Worm (Caenorhabditis elegans) whole organism, L3 larva: ENCODE data around the gene T04A11.1.

ENCODE experiments used
- R02D3.7 ChIP-seq: fragments of 150-350 bp; optimal IDR thresholded peaks from 2 replicates; lab custom pipeline; 2014; ENCODE audit warnings: missing biosample characterization, missing genetic modification characterization
- aly-2 ChIP-seq: fragments of 150-350 bp; optimal IDR thresholded peaks from 2 replicates; lab custom pipeline; 2014; ENCODE audit warnings: missing biosample characterization, missing genetic modification characterization
- ama-1 ChIP-seq: fragments of 150-350 bp; optimal IDR thresholded peaks from 2 replicates; lab custom pipeline; 2018
- ceh-16 ChIP-seq: sonication (generic microtip); optimal IDR thresholded peaks from 2 replicates; lab custom pipeline; 2017; ENCODE audit warnings: missing biosample characterization, missing genetic modification characterization
- ceh-28 ChIP-seq: fragments of 150-350 bp; optimal IDR thresholded peaks from 2 replicates; lab custom pipeline; 2014; ENCODE audit warnings: missing biosample characterization, missing genetic modification reagents, missing genetic modification characterization
- ceh-82 ChIP-seq: fragments of 150-350 bp; optimal IDR thresholded peaks from 2 replicates; lab custom pipeline; 2014; ENCODE audit warnings: missing biosample characterization, missing genetic modification characterization
- daf-12 ChIP-seq: fragments of 150-350 bp; optimal IDR thresholded peaks from 2 replicates; lab custom pipeline; 2014; ENCODE audit warnings: missing biosample characterization, missing genetic modification reagents, missing genetic modification characterization
- egl-5 ChIP-seq: fragments of 150-350 bp; optimal IDR thresholded peaks from 2 replicates; lab custom pipeline; 2017; ENCODE audit warnings: missing biosample characterization, missing genetic modification reagents, missing genetic modification characterization, inconsistent platforms
- elt-1 ChIP-seq: fragments of 150-350 bp; optimal IDR thresholded peaks from 2 replicates; lab custom pipeline; 2014; ENCODE audit warnings: missing biosample characterization, missing genetic modification characterization
- elt-2 ChIP-seq: sonication (generic microtip); optimal IDR thresholded peaks from 2 replicates; lab custom pipeline; 2016; ENCODE audit warnings: missing genetic modification reagents, mild to moderate bottlenecking, missing genetic modification characterization, missing compliant biosample characterization
- elt-3 ChIP-seq, 3 experiments: fragments of 150-350 bp in 1 of 3; sonication (generic microtip) in 2 of 3; optimal IDR thresholded peaks; 2 replicates in 2 of 3; 4 replicates in 1 of 3; lab custom pipeline; 2014 to 2017; ENCODE audit warnings: missing biosample characterization in 3 of 3, missing genetic modification characterization in 3 of 3
- fos-1 ChIP-seq: fragments of 150-350 bp; optimal IDR thresholded peaks from 2 replicates; lab custom pipeline; 2014; ENCODE audit warnings: missing biosample characterization, missing genetic modification characterization
- hmg-11 ChIP-seq: sonication (generic microtip); optimal IDR thresholded peaks from 2 replicates; lab custom pipeline; 2016; ENCODE audit warnings: missing genetic modification characterization, missing compliant biosample characterization
- jun-1 ChIP-seq: fragments of 150-350 bp; optimal IDR thresholded peaks from 2 replicates; lab custom pipeline; 2014; ENCODE audit warnings: missing biosample characterization, missing genetic modification reagents, missing genetic modification characterization
- lin-15B ChIP-seq: fragments of 150-350 bp; optimal IDR thresholded peaks from 2 replicates; lab custom pipeline; 2014; ENCODE audit warnings: missing biosample characterization, missing genetic modification characterization
- lsy-12 ChIP-seq: sonication (generic microtip); optimal IDR thresholded peaks from 2 replicates; lab custom pipeline; 2016; ENCODE audit warnings: mild to moderate bottlenecking, missing genetic modification characterization, missing compliant biosample characterization
- mdl-1 ChIP-seq: fragments of 150-350 bp; optimal IDR thresholded peaks from 2 replicates; lab custom pipeline; 2014; ENCODE audit warnings: missing biosample characterization, missing genetic modification characterization
- mml-1 ChIP-seq: fragments of 150-350 bp; sonication (generic microtip); optimal IDR thresholded peaks from 3 replicates; lab custom pipeline; 2014; ENCODE audit warnings: missing biosample characterization, missing genetic modification characterization
- nhr-11 ChIP-seq: fragments of 150-350 bp; optimal IDR thresholded peaks from 2 replicates; lab custom pipeline; 2014; ENCODE audit warnings: missing biosample characterization, missing genetic modification characterization
- nhr-12 ChIP-seq: fragments of 150-350 bp; optimal IDR thresholded peaks from 2 replicates; lab custom pipeline; 2014; ENCODE audit warnings: missing biosample characterization, missing genetic modification characterization
- nhr-23 ChIP-seq: fragments of 150-350 bp; optimal IDR thresholded peaks from 2 replicates; lab custom pipeline; 2014; ENCODE audit warnings: missing biosample characterization, missing genetic modification reagents, missing genetic modification characterization
- nhr-237 ChIP-seq: fragments of 150-350 bp; optimal IDR thresholded peaks from 2 replicates; lab custom pipeline; 2014; ENCODE audit warnings: missing biosample characterization, missing genetic modification characterization
- nhr-25 ChIP-seq: sonication (generic microtip); optimal IDR thresholded peaks from 2 replicates; lab custom pipeline; 2017; ENCODE audit warnings: missing biosample characterization, missing genetic modification characterization
- nhr-28 ChIP-seq: fragments of 150-350 bp; optimal IDR thresholded peaks from 2 replicates; lab custom pipeline; 2014; ENCODE audit warnings: missing biosample characterization, missing genetic modification characterization
- nhr-67 ChIP-seq: fragments of 150-350 bp; optimal IDR thresholded peaks from 2 replicates; lab custom pipeline; 2014; ENCODE audit warnings: missing biosample characterization, missing genetic modification characterization
- nhr-76 ChIP-seq: fragments of 150-350 bp; sonication (generic microtip); optimal IDR thresholded peaks from 5 replicates; lab custom pipeline; 2014; ENCODE audit warnings: missing biosample characterization, missing genetic modification characterization
- nhr-77 ChIP-seq: fragments of 150-350 bp; optimal IDR thresholded peaks from 2 replicates; lab custom pipeline; 2014; ENCODE audit warnings: missing biosample characterization, missing genetic modification characterization
- pha-4 ChIP-seq: fragments of 150-350 bp; optimal IDR thresholded peaks from 2 replicates; lab custom pipeline; 2014; ENCODE audit warnings: missing biosample characterization, missing genetic modification reagents, missing genetic modification characterization
- sea-2 ChIP-seq: fragments of 150-350 bp; sonication (generic microtip); optimal IDR thresholded peaks from 4 replicates; lab custom pipeline; 2014; ENCODE audit warnings: missing biosample characterization, missing genetic modification reagents, missing genetic modification characterization
- skn-1 ChIP-seq: fragments of 150-350 bp; optimal IDR thresholded peaks from 2 replicates; lab custom pipeline; 2014; ENCODE audit warnings: missing biosample characterization, missing genetic modification characterization
- snpc-4 ChIP-seq: fragments of 150-350 bp; optimal IDR thresholded peaks from 2 replicates; lab custom pipeline; 2014; ENCODE audit warnings: missing biosample characterization, missing genetic modification characterization
- tbx-2 ChIP-seq: sonication (generic microtip); optimal IDR thresholded peaks from 2 replicates; lab custom pipeline; 2016; ENCODE audit warnings: mild to moderate bottlenecking, missing genetic modification characterization, missing compliant biosample characterization
- unc-62 ChIP-seq: fragments of 150-350 bp; sonication (generic microtip); optimal IDR thresholded peaks from 4 replicates; lab custom pipeline; 2014; ENCODE audit warnings: missing biosample characterization, missing genetic modification reagents, missing genetic modification characterization
- zag-1 ChIP-seq: fragments of 150-350 bp; optimal IDR thresholded peaks from 2 replicates; lab custom pipeline; 2014; ENCODE audit warnings: missing biosample characterization, missing genetic modification characterization
- ztf-11 ChIP-seq: fragments of 150-350 bp; optimal IDR thresholded peaks from 2 replicates; lab custom pipeline; 2014; ENCODE audit warnings: missing biosample characterization, missing genetic modification characterization
- ztf-4 ChIP-seq: fragments of 150-350 bp; optimal IDR thresholded peaks from 2 replicates; lab custom pipeline; 2014; ENCODE audit warnings: missing biosample characterization, missing genetic modification characterization

The T04A11.1 gene

DNA sequence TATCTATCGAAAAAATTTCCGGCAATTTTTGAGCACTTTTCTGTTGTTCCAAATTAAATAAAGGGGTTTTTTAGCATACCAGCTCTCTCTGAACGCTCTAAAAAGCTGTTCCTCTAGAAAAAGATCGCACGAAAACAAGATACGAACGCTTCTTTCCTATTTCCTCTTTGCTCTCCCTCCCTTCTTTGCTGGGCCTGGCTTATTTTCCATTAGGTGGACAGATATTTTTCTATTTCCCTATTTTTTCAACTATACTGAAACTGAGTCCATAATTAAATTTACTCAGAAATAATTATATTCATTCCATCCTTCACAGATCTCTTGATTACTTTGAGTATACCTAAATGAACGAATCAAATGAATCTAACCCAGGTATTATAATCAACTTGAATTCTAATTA lies 25.1 kb upstream of the T04A11.1 start, which contains the start of gene sru-18:
sru-18 (plus strand) TSS at position 301 of the 400 bp plus-strand sequence.
- TF ChIP-seq nhr-11 (tag; lab: Kevin White, UChicago), result no peak

DNA sequence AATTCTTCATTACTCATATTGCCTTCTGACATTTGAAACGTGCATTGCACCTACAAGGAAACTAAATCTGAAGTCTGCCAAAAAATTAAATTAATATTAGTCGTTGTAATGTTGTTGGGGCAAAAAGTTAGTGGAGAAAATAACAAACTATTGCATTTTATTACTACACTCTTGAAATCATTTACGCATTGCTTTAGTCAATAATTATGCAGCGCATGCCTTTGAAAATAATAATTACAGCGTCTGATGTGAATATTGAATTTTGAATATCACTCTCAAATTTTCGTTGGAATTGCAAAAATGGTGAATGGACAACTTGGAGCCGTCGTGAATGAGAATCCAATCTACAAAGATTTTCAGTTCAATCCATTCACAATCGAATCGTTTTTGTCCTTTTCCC lies 21.4 kb upstream of the T04A11.1 start, which contains the start of gene sru-19:
sru-19 (plus strand) TSS at position 301 of the 400 bp plus-strand sequence.
- TF ChIP-seq nhr-77 (tag; lab: Kevin White, UChicago), result no peak
- no peak for TF ChIP-seq ama-1 (lab: Kevin White, UChicago)
- no peak for TF ChIP-seq daf-12 (tag; lab: Kevin White, UChicago)
- no peak for TF ChIP-seq nhr-25 (tag; lab: Kevin White, UChicago)
- no peak for TF ChIP-seq elt-2 (tag; lab: Kevin White, UChicago)
- TF ChIP-seq mml-1 (tag; lab: Kevin White, UChicago), result no peak
- no peak for TF ChIP-seq elt-3 (tag; optimal IDR thresholded peaks at IDR 0.05; lab: Kevin White, UChicago)
- TF ChIP-seq ceh-82 (tag; lab: Kevin White, UChicago), result no peak
- TF ChIP-seq, all 47 proteins: peak for 0

DNA sequence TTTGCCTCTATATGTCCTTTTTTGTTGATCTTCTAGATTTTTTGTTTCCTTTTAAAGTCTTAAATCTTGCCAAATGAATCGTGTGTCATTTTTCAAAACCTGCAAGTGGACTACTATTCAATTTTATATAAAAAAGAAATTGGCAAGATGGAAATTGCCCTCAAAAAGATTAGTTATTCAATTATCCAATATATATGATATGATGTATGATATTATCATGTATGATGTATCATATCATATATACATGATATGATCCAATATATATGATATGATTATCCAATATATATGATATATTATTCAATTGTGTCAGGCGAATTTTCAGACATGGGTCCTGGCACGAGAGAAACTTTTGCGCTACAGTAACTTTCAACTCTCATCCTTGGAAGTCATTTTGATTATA lies 18.4 kb upstream of the T04A11.1 start, which contains the start of gene sru-20:
sru-20 (plus strand) TSS at position 301 of the 400 bp plus-strand sequence.
- TF ChIP-seq jun-1 (tag; lab: Kevin White, UChicago), result no peak
- TF ChIP-seq R02D3.7 (tag; lab: Kevin White, UChicago), result no peak
- TF ChIP-seq elt-1, result no peak
- no peak for TF ChIP-seq nhr-12 (tag; lab: Kevin White, UChicago)
- TF ChIP-seq elt-3 (tag; optimal IDR thresholded peaks at IDR 0.05; lab: Kevin White, UChicago), result no peak
- TF ChIP-seq aly-2 (tag; lab: Kevin White, UChicago), result no peak
- TF ChIP-seq pha-4 (tag; lab: Kevin White, UChicago), result no peak
- no peak for TF ChIP-seq mdl-1 (tag; lab: Kevin White, UChicago)
- no peak for TF ChIP-seq sea-2 (GFP tag; lab: Kevin White, UChicago)
- TF ChIP-seq ztf-4 (tag; lab: Kevin White, UChicago), result no peak
- no peak for TF ChIP-seq hmg-11 (tag; lab: Kevin White, UChicago)
- TF ChIP-seq lsy-12 (tag; lab: Kevin White, UChicago), result no peak
- TF ChIP-seq ceh-28 (tag; lab: Kevin White, UChicago), result no peak
- no peak for TF ChIP-seq egl-5 (tag; lab: Kevin White, UChicago)
- no peak for TF ChIP-seq nhr-23 (tag; lab: Kevin White, UChicago)
- TF ChIP-seq nhr-237, result no peak
- no peak for TF ChIP-seq snpc-4 (tag; lab: Kevin White, UChicago)

DNA sequence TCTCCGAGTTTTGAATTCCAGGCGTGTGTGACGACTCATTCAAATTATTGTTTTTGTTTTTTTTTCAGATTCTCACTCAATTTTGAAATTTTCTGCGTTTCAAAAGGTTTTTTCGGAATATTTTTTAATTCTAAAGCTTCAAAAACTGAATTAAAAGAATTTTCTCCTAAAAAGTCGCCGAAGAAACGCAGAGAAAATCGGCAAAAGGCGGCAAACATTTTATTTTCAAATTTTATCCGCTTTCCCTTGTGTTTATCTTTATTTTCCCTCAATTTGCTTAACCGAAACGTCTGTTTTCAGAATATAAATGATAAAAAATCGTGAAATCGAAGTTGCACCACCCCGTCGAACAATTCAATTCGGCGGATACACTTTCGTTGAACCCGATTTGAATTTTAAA lies 13.6 kb upstream of the T04A11.1 start, which contains the start of gene him-6:
him-6 (plus strand) TSS at position 301 of the 400 bp plus-strand sequence.
- no peak for TF ChIP-seq aly-2 (tag; lab: Kevin White, UChicago)
- no peak for TF ChIP-seq ceh-16 (tag; lab: Kevin White, UChicago)
- TF ChIP-seq nhr-76, result no peak
- TF ChIP-seq lin-15B (tag; lab: Kevin White, UChicago), result no peak
- no peak for TF ChIP-seq tbx-2 (tag; lab: Kevin White, UChicago)
- no peak for TF ChIP-seq nhr-23 (tag; lab: Kevin White, UChicago)

DNA sequence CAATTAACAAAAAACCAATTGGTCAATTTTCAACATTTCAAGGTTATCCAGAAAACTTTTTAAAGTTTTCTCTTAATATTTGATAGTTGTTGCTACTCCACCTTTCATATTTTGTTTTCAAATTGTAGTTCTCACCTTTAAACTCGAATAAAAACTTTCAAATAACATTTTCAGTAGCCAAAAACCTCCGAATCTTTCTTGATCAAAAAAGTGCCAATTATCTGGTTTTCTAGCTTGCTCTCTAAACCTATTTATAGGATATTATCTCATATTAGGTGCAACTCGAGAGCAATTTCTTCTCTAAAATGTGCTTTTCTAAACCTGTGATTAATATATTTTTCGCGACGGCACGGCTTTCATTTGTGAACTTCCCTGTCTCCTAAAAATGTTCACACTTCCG lies 10.4 kb upstream of the T04A11.1 start, which contains the start of gene sru-26:
sru-26 (plus strand) TSS at position 301 of the 400 bp plus-strand sequence.
- TF ChIP-seq unc-62 (GFP tag; lab: Kevin White, UChicago) (no peak), elt-2 (tag; lab: Kevin White, UChicago) (no peak), skn-1 (tag; lab: Kevin White, UChicago) (no peak), nhr-67 (tag; lab: Kevin White, UChicago) (no peak), zag-1 (tag; lab: Kevin White, UChicago) (no peak), ceh-82 (tag; lab: Kevin White, UChicago) (no peak), elt-1 (no peak), nhr-77 (tag; lab: Kevin White, UChicago) (no peak), nhr-28 (tag; lab: Kevin White, UChicago) (no peak), fos-1 (no peak), mml-1 (tag; lab: Kevin White, UChicago) (no peak), mdl-1 (tag; lab: Kevin White, UChicago) (no peak), pha-4 (tag; lab: Kevin White, UChicago) (no peak), ztf-11 (tag; lab: Kevin White, UChicago) (no peak), nhr-76 (no peak), lin-15B (tag; lab: Kevin White, UChicago) (no peak)
